Worm (Caenorhabditis elegans) whole organism, L4 larva: Measurements from ENCODE around the gene T07C4.12.

ENCODE experiments used
- aha-1 ChIP-seq: fragments of 150-350 bp; peaks from one replicate; lab custom pipeline; 2014; ENCODE audit warnings: missing biosample characterization, missing genetic modification characterization
- daf-12 ChIP-seq: fragments of 150-350 bp; optimal IDR thresholded peaks from 2 replicates; lab custom pipeline; 2014; ENCODE audit warnings: missing biosample characterization, missing genetic modification reagents, missing genetic modification characterization
- daf-16 ChIP-seq, 3 experiments: sonication (generic microtip); optimal IDR thresholded peaks; 2 replicates each; lab custom pipeline; 2016 to 2017; ENCODE audit warnings: missing genetic modification characterization in 3 of 3, missing genetic modification reagents in 3 of 3, mild to moderate bottlenecking in 2 of 3, missing compliant biosample characterization in 2 of 3, missing biosample characterization in 1 of 3, moderate library complexity in 1 of 3
- egl-27 ChIP-seq: sonication (generic microtip); optimal IDR thresholded peaks from 3 replicates; lab custom pipeline; 2017; ENCODE audit warnings: missing biosample characterization, missing genetic modification reagents, missing genetic modification characterization
- fos-1 ChIP-seq: fragments of 150-350 bp; optimal IDR thresholded peaks from 2 replicates; lab custom pipeline; 2014; ENCODE audit warnings: missing biosample characterization, missing genetic modification characterization
- lir-3 ChIP-seq: sonication (generic microtip); optimal IDR thresholded peaks from 2 replicates; lab custom pipeline; 2016; ENCODE audit warnings: mild to moderate bottlenecking, missing genetic modification characterization, missing compliant biosample characterization
- mep-1 ChIP-seq: fragments of 150-350 bp; sonication (generic microtip); optimal IDR thresholded peaks from 3 replicates; lab custom pipeline; 2014; ENCODE audit warnings: missing biosample characterization, missing genetic modification characterization
- snpc-4 ChIP-seq: fragments of 150-350 bp; optimal IDR thresholded peaks from 2 replicates; lab custom pipeline; 2014; ENCODE audit warnings: missing biosample characterization, missing genetic modification characterization

- TF ChIP-seq mep-1 (no peak), daf-16 (GFP tag; optimal IDR thresholded peaks at IDR 0.05; lab: Kevin White, UChicago) (no peak), daf-16 (tag; optimal IDR thresholded peaks at IDR 0.05; lab: Kevin White, UChicago) (no peak), aha-1 (tag; lab: Kevin White, UChicago) (peak; percentile 74), fos-1 (tag; lab: Kevin White, UChicago) (no peak), egl-27 (tag; lab: Kevin White, UChicago) (no peak), lir-3 (tag; lab: Kevin White, UChicago) (no peak), daf-12 (tag; lab: Kevin White, UChicago) (no peak), snpc-4 (tag; lab: Kevin White, UChicago) (no peak)
Observed at ce11 chrIII:10290541-10290940, 41.9 kb downstream of the T07C4.12 start.
